Fruit fly (Drosophila melanogaster) Kc167 (cell line): Measurements from ENCODE around the gene Non3.

Experiments
- Myc ChIP-seq: fragments of >200 bp; optimal IDR thresholded peaks from 2 replicates; lab custom pipeline; 2017; ENCODE audit warnings: missing external identifiers
- Sin3A ChIP-seq: fragments of >200 bp; optimal IDR thresholded peaks from 2 replicates; lab custom pipeline; 2018; ENCODE audit warnings: missing external identifiers
- h ChIP-seq: fragments of >200 bp; optimal IDR thresholded peaks from 3 replicates; lab custom pipeline; 2018; ENCODE audit warnings: missing external identifiers
- insv ChIP-seq: fragments of >200 bp; optimal IDR thresholded peaks from 3 replicates; lab custom pipeline; 2018; ENCODE audit warnings: missing external identifiers
- psq ChIP-seq: fragments of >200 bp; optimal IDR thresholded peaks from 2 replicates; lab custom pipeline; 2017; ENCODE audit warnings: missing external identifiers
- ttk ChIP-seq: sonication (Bioruptor generic); optimal IDR thresholded peaks from 2 replicates; lab custom pipeline; 2017; ENCODE audit warnings: missing external identifiers

Gene Non3

DNA sequence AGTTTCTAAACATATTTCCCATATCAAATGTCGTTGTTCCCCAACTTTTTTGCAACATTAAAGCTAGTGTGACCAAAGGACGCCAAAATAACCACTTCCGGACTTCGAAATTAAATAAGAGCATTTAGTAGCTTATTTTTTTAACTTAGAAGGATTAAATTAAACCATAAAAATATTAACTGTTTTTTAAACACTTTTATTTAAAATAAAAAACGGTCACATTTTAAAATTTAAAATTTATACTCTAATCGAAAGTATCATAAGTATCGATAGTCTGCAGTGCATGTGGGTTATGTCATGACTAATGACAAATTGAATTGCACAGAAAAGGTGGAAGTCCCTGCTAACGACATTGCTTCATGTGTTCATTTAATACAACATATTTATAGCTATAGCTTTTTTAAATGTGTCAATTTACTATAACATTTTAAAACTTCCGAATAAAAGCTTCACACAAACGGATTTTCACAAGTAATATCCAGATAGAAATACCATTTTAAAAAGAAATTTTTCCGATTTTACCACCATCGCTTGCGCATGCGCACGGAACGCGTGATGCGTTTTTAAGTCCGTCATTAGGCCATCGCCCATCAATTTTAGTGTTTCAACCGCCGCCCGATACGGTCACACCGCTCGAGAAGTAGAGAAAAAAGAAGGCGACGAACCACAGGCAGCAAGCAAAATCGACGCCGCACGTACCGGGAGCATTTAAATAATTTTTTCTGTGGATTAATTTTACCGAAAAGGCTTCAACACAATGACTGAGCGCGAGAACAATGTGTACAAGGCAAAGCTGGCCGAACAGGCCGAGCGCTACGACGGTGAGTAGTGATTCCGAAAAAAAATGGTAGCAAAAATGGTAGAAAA lies 18.8 kb downstream of the Non3 start, which contains the start of the genes CG7156 and 14-3-3epsilon:
TSS of gene CG7156 (minus strand) at position 71 of the 867 bp plus-strand sequence.
TSS of gene 14-3-3epsilon (plus strand) at position 443 of the 867 bp plus-strand sequence.
- no peak for TF ChIP-seq insv
- TF ChIP-seq h (lab: Kevin White, UChicago) = no peak
- TF ChIP-seq Sin3A = no peak
- TF ChIP-seq psq (lab: Kevin White, UChicago) = no peak
- no peak for TF ChIP-seq Myc
- no peak for TF ChIP-seq ttk (lab: Kevin White, UChicago)

DNA sequence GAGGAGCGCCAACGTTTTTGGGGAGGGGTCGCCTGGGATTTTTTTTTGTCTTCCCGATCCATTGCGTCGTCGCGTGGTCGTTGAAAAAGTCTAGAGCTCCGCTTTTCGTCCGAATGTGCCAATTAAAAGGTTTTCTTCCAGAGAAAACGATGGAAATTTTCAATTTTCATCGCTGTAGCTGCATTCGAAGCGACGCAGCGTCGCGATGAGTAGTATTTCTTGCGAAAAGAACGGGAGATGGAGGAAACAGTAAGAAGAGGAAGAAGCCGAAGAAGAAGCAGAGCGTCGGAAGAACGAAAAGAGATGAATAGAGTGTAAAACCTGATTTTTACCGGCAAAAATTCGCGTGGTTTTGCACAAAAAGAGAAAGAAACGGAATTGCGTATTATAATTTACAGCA lies 19.5 kb downstream of the Non3 start:
- TF ChIP-seq ttk (lab: Kevin White, UChicago) (no peak), psq (lab: Kevin White, UChicago) (no peak), Sin3A (no peak), insv (no peak), Myc (no peak), h (lab: Kevin White, UChicago) (no peak)

DNA sequence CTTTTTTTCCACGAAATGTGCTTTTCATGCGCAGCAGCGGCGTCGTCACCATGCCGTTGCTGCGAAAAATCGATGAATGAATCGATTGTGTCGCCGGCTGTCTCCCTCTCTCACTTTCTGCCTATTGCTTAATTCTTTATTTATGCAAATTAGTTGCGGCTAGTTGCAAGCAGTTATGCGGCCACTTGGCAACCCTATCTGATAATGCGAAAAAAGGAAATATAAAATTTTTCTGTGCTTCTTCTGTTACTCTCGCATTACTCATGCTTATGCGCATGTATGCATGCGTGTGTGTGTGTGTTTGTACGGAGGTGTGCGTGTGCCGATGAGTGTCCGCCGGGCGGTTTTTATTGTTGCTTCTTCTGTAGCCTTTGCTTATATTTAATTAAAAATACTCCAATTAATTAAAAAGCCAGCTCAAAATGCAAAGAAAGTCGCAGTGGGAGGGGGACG lies 20.2 kb downstream of the Non3 start:
- TF ChIP-seq psq (lab: Kevin White, UChicago) (no peak), h (lab: Kevin White, UChicago) (no peak), insv (no peak), Sin3A (no peak), Myc (no peak), ttk (lab: Kevin White, UChicago) (no peak)

DNA sequence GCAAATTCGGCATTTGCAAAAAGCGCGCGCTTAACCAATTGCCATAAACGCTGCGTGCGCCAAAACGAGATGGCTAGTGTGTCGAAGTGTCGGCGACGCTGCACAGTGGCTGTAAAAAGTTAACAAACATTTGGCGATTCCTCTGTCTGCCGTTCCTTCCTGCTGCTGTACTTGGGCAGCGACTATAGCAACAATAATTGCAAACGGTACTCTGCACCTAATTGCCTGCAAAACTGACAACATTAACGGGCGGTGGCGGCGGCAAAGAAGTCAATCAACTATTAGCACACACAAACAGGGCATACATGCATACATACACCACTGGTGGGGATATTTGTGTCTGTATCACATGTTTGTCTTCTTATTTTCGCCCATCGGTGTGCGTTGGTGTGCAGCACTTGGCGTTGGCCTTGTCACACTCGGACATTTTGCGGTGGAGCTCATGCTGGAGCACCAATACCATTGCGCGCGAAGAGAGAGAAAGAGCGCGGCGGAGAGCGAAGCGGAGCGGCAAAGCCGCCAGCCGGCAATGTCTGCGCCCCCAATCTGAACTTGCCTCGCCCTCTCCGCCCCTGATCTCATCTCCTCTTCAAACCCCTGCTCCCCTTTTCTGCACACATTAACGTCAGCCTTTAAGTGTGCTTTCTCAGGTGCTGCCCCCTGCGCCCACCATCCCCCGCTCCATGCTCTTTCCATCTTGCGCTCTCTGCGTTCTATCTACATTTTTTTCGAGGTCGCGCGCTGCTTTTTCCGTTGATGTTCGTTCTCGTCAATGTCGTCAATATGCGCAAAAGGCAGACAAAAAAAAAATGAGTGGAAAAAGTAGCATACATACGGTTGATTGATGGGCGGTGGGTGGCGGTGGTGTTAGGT lies 20.9 kb downstream of the Non3 start:
- TF ChIP-seq ttk (lab: Kevin White, UChicago) = no peak
- no peak for TF ChIP-seq Myc
- no peak for TF ChIP-seq h (lab: Kevin White, UChicago)
- no peak for TF ChIP-seq insv
- no peak for TF ChIP-seq Sin3A
- no peak for TF ChIP-seq psq (lab: Kevin White, UChicago)

DNA sequence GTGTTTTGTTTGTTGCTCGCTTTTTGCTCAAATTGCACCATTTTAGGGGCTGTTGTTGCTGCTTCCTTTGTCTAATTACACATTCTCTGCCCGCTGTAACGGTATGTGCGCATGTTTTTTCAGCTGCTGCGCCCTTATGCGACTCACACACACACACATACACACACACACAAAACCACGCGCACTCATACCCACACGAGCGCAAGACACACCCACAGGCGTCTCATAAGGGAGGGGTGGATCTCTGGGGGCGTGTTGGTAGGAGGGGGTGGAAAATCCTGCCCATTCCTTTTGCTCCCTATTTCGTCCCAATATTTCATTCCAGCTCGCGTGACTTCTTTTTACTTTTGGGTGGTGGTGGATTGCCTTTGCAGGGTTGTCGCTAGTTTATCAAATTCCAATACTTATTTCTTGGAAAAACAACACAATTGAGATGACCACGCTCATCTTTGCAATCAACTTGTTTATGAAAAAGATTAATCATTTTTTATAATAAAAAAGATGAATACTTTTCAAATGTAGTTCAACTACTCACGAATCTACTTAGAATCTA lies 21.6 kb downstream of the Non3 start:
- no peak for TF ChIP-seq ttk (lab: Kevin White, UChicago)
- TF ChIP-seq h (lab: Kevin White, UChicago) = no peak
- TF ChIP-seq psq (lab: Kevin White, UChicago) = no peak
- no peak for TF ChIP-seq Myc
- TF ChIP-seq insv = no peak
- TF ChIP-seq Sin3A = no peak

DNA sequence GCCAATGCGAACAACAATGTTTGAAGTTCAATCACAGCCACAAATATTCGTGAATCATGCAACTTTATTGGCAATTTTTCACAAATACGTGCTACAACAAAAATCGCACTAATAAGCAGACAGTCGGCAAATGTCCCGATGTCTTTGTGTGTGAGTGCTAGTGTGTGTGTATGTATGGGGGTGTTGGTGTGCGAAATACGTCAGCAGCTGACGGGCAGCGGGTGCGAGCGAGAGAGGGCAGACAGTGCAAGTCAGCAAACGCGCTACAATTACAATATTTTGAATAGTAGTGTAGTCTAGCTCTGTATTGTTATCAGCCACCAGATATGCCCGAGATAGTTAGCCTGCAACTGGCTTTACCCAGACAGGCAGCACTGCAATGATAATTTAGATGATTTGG lies 22.5 kb downstream of the Non3 start:
- no peak for TF ChIP-seq Sin3A
- TF ChIP-seq h (lab: Kevin White, UChicago) = no peak
- TF ChIP-seq Myc = no peak
- TF ChIP-seq psq (lab: Kevin White, UChicago) = no peak
- no peak for TF ChIP-seq insv
- TF ChIP-seq ttk (lab: Kevin White, UChicago) = no peak

DNA sequence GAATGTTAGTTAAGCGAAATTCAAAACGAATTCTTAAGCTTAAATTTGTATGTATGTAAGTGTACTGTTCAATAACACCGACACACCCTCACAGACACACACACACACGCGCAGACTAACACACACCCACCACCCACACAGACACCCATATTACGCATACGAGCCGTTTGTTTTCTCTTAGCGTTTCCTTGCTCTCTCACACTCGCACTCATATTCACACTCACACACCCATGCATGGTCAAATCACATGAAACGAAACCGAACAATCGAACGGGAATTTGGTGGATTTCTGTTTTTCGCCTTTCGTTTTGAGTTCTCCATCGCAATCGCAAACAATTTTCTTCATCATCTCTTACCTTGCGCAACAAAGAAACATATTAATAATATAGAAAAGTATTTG lies 25.7 kb downstream of the Non3 start:
- TF ChIP-seq insv = no peak
- TF ChIP-seq ttk (lab: Kevin White, UChicago) = no peak
- no peak for TF ChIP-seq Myc
- no peak for TF ChIP-seq Sin3A
- no peak for TF ChIP-seq h (lab: Kevin White, UChicago)
- no peak for TF ChIP-seq psq (lab: Kevin White, UChicago)

DNA sequence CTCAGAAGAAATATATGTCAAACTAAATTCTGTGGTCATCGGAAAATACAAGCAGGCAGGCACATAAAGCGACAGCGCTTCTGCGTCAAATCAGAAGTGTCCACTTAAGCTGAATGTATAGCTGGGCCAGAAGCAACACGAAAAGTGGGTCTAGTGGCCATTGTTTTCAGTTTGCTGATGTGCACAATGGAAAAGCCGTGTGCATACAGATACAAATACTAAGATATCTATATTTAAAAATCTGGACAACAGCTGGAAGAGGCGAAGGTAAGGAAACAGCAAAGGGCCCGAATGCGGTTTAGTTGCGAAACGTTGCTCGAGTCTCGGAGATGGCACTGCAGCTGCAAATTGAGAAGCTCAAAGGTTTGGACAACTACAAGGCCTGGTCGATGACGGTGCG lies 27.3 kb downstream of the Non3 start, which contains the start of gene CG18598:
TSS of gene CG18598 (plus strand) at position 301 of the 400 bp plus-strand sequence.
- TF ChIP-seq ttk (lab: Kevin White, UChicago) = no peak
- no peak for TF ChIP-seq Myc
- no peak for TF ChIP-seq h (lab: Kevin White, UChicago)
- TF ChIP-seq Sin3A = no peak
- no peak for TF ChIP-seq psq (lab: Kevin White, UChicago)
- TF ChIP-seq insv = no peak

DNA sequence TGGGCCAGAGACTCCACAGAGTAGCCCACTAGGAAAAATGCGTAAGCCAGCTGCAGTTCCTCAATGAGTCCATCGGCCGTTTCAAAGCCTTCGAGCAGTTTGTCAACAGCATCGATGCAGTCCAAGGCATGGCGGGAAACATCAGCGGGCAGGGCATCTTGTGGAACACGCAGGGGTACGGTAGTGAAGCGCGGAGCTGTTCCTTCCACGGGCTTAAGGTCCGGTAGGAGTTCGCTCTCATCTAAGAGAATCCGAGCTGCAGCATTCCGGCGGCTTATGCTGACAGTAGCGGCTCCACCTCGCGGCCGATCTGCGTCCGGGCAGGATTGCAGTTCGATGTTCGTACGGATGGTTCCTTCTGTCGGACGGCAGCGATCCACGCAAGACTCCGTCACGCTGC lies 28.4 kb downstream of the Non3 start:
- peak; percentile 92 for TF ChIP-seq ttk (lab: Kevin White, UChicago)
- no peak for TF ChIP-seq Myc
- TF ChIP-seq insv = no peak
- TF ChIP-seq h (lab: Kevin White, UChicago) = no peak
- TF ChIP-seq psq (lab: Kevin White, UChicago) = no peak

DNA sequence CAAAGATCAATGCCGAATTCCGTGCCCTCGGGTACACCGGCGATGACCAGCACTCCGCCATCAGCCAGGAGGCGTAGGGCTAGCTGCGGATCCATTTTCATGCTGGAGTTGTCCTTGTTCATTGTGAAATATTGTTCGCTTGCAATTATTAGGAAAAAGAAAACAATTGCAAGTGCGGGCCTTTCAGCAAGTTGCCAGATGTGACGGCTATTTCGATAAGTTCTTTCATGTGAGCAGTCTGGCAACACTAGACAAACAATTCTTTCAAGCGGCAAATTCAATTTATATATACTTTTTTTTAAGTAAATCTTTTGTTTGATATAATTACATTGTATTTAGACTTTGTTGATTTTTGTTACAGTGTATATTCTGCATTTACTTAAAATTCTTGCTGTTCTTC lies 29.1 kb downstream of the Non3 start, which contains the start of gene CG12320:
TSS of gene CG12320 (minus strand) at position 157 of the 400 bp plus-strand sequence.
- no peak for TF ChIP-seq Sin3A

DNA sequence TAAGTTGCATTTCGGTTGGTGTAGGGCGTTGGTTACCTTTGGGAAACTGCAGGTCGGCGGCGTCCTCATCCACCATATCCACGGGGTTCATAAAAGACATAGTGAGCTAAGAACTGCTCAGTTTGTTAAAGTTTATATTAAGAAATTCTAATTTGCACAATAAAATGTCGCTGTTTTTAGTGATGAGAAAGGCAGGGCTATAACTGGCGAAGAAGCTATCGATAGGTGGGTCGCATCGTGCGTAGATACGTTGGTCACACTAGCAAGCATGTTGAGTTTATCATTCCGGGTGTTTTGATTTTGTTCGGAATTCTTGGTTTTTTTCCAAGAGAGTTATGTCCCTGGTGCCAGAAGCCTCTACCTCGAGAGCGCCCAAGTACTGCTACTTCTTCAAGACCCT lies 31.8 kb downstream of the Non3 start, which contains the start of the genes Ada2a, Polr2D, Tgs1 and moi:
TSS of gene Ada2a (minus strand) at position 207 of the 400 bp plus-strand sequence.
TSS of gene Polr2D (minus strand) at position 207 of the 400 bp plus-strand sequence.
TSS of gene Tgs1 (plus strand) at position 250 of the 400 bp plus-strand sequence.
TSS of gene moi (plus strand) at position 250 of the 400 bp plus-strand sequence.
- TF ChIP-seq insv = no peak
- no peak for TF ChIP-seq Sin3A
- no peak for TF ChIP-seq psq (lab: Kevin White, UChicago)
- TF ChIP-seq h (lab: Kevin White, UChicago) = no peak
- TF ChIP-seq ttk (lab: Kevin White, UChicago) = no peak
- no peak for TF ChIP-seq Myc

DNA sequence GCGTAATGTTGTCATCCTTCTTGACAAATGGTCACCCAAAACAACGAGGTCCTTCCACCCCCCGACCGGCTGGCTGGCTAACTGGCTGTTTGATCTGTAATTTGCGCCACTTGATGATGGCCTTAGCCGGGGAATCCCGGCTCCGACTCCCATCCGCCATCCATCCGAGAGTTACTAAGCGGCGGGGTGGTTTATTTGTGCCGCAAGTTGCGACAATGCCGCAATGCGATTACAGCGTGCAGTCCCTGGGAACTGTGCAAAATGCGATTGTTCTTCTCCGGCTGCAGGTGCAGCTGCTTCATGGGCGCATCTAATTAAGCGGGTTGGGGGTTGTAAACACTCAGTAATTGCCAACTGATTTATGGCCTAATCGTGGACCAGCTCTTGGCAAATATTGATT lies 36.5 kb downstream of the Non3 start:
- TF ChIP-seq Myc (no peak), h (lab: Kevin White, UChicago) (no peak), psq (lab: Kevin White, UChicago) (no peak), ttk (lab: Kevin White, UChicago) (no peak), insv (no peak), Sin3A (no peak)
